Worm (Caenorhabditis elegans) whole organism, L4/young adult: ENCODE results near the gene clc-26.

Source experiments
- W03F9.2 ChIP-seq: fragments of 150-350 bp; optimal IDR thresholded peaks from 2 replicates; lab custom pipeline; 2014; ENCODE audit warnings: missing biosample characterization, missing genetic modification characterization
- him-1 ChIP-seq: sonication (generic microtip); optimal IDR thresholded peaks from 2 replicates; lab custom pipeline; 2016; ENCODE audit warnings: missing genotype, missing genetic modification reagents, missing genetic modification characterization, missing compliant biosample characterization

- TF ChIP-seq him-1 (tag; lab: Kevin White, UChicago): no peak
- no peak for TF ChIP-seq W03F9.2 (tag; lab: Kevin White, UChicago)
Measured at ce11 chrIII:1002510-1002909, 28.4 kb downstream of the clc-26 start, which contains the start of gene clec-150.
